Worm (Caenorhabditis elegans) whole organism, midembryonic: ENCODE measurements around the gene wht-7.

Source experiments
- cog-1 ChIP-seq: sonication (generic microtip); optimal IDR thresholded peaks from 2 replicates; lab custom pipeline; 2016; ENCODE audit warnings: missing genetic modification characterization, missing compliant biosample characterization
- flt-1 ChIP-seq: fragments of 200-800 bp; sonication (Bioruptor generic); IDR thresholded peaks from 2 replicates; pipeline ENCODE4 v1.3.6; 2022; ENCODE audit warnings: missing genetic modification characterization, missing compliant biosample characterization

DNA sequence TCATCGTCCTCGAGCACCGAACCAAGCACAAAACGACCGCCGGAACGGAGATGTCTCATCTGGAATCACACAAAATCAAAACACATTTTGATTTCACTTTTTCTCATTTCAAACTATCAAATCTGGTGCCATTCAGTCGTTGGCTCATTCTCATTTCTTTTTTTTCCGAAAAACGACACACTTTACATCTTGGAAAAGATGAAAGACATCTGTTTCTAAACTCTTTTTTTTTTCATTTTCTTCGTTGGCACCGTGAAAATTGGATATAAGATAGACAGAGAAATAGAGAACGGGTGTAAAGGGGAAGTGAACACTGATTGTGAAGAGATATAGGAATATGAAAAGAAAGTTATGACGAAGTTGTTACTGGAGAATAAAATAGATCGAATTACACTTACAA is 6.4 kb upstream of the wht-7 start:
- TF ChIP-seq cog-1 (tag; lab: Kevin White, UChicago) (no peak), flt-1 (no peak)
